Worm (Caenorhabditis elegans) whole organism, L1 larva: Measurements from ENCODE around the gene hlh-12.

Experiments used
- lir-3 ChIP-seq: sonication (generic microtip); optimal IDR thresholded peaks from 2 replicates; lab custom pipeline; 2016; ENCODE audit warnings: mild to moderate bottlenecking, missing genetic modification characterization, moderate library complexity, missing compliant biosample characterization; ENCODE audit not compliant: poor library complexity
- nhr-12 ChIP-seq: sonication (generic microtip); optimal IDR thresholded peaks from 2 replicates; lab custom pipeline; 2017; ENCODE audit warnings: missing biosample characterization, missing genetic modification characterization
- skn-1 ChIP-seq: fragments of 150-350 bp; optimal IDR thresholded peaks from 2 replicates; lab custom pipeline; 2014; ENCODE audit warnings: missing biosample characterization, missing genetic modification characterization
- ztf-11 ChIP-seq, 2 experiments: sonication (generic microtip); optimal IDR thresholded peaks; 2 replicates each; lab custom pipeline; 2016 to 2017; ENCODE audit warnings: missing genetic modification characterization in 2 of 2, missing biosample characterization in 1 of 2, missing compliant biosample characterization in 1 of 2

DNA sequence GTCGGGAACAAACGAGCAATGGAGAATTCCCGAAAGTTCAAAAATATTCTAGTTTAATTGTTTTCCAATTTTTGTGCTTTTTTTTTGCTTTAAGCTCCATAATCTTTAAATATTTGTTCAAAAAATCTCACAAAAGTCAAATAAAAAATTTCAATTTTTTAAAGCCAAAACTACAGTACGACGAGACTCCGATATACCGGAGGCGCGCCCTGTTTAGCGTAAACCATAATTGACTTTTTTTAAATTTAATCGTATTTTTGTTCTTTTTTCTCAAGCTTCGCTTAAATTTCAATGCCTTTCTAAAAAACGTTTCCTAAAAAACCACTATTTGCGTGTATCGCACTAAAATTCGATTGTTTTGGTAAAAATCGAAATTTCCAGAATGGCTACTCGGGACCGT lies 22.3 kb downstream of the hlh-12 start, which contains the start of gene syx-4:
- TF ChIP-seq lir-3 (tag; lab: Kevin White, UChicago) (no peak), skn-1 (no peak), ztf-11 (tag; optimal IDR thresholded peaks at IDR 0.05; lab: Kevin White, UChicago) (no peak), nhr-12 (no peak)
